Fruit fly (Drosophila melanogaster) whole organism, pupa: ENCODE measurements around the gene CG13449.

Experiments used
- CG12605 ChIP-seq: fragments of 200-800 bp; sonication (Bioruptor generic); IDR thresholded peaks from 2 replicates; pipeline ENCODE4 v1.3.6; 2022; ENCODE audit warnings: missing biosample characterization, missing genetic modification characterization
- CG15710 ChIP-seq: fragments of 200-800 bp; sonication (Bioruptor generic); optimal IDR thresholded peaks from 2 replicates; lab custom pipeline; 2018; ENCODE audit warnings: missing biosample characterization, mild to moderate bottlenecking, missing genetic modification characterization, moderate library complexity
- CG17806 ChIP-seq: fragments of 200-800 bp; sonication (Bioruptor generic); optimal IDR thresholded peaks from 2 replicates; lab custom pipeline; 2018; ENCODE audit warnings: missing biosample characterization, mild to moderate bottlenecking, missing genetic modification characterization, moderate library complexity
- CG8159 ChIP-seq: fragments of 200-800 bp; sonication (Bioruptor generic); optimal IDR thresholded peaks from 3 replicates; lab custom pipeline; 2018; ENCODE audit warnings: missing biosample characterization, mild to moderate bottlenecking, missing genetic modification characterization, moderate library complexity
- CG9948 ChIP-seq: fragments of 200-800 bp; sonication (Bioruptor generic); optimal IDR thresholded peaks from 2 replicates; lab custom pipeline; 2018; ENCODE audit warnings: missing biosample characterization, mild to moderate bottlenecking, missing genetic modification characterization, moderate library complexity
- EcR ChIP-seq: fragments of 200-800 bp; sonication (Bioruptor generic); optimal IDR thresholded peaks from 3 replicates; lab custom pipeline; 2019; ENCODE audit warnings: missing biosample characterization, missing genetic modification characterization, mild to moderate bottlenecking, moderate library complexity, missing genetic modification reagents
- Pif1A ChIP-seq: fragments of 200-800 bp; sonication (Bioruptor generic); optimal IDR thresholded peaks from 3 replicates; lab custom pipeline; 2016; ENCODE audit warnings: missing biosample characterization, missing genetic modification characterization
- Snoo ChIP-seq: fragments of 200-800 bp; sonication (Bioruptor generic); optimal IDR thresholded peaks from 3 replicates; lab custom pipeline; 2017; ENCODE audit warnings: missing biosample characterization, mild to moderate bottlenecking, missing genetic modification characterization, inconsistent platforms
- gl ChIP-seq: fragments of 200-800 bp; sonication (Bioruptor generic); optimal IDR thresholded peaks from 2 replicates; lab custom pipeline; 2018; ENCODE audit warnings: missing biosample characterization, mild to moderate bottlenecking, missing genetic modification characterization

DNA sequence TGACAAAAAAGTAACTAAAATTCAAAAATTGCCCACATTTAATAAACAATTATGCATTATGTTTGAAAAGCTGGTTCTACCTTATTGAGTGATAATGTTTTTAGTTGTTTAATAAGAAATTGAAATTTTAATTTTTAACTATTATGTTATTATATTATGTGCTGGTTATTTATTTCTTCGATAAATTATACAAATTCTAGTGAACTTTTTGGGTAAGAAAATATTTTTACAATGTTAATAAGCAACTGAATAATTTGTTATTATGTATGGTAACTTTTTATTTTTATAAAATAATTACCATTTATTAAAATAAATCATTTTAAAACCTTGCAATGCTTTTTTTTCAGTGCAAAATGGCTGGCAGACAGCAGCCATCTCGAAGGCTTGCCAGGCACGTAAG lies 3.9 kb upstream of the CG13449 start:
- TF ChIP-seq gl (tag; lab: Kevin White, UChicago) = no peak
- no peak for TF ChIP-seq Pif1A (GFP tag; lab: Kevin White, UChicago)
- TF ChIP-seq CG17806 (tag; lab: Kevin White, UChicago) = no peak
- TF ChIP-seq CG9948 (tag; lab: Kevin White, UChicago) = no peak
- no peak for TF ChIP-seq CG8159
- TF ChIP-seq Snoo (tag; lab: Kevin White, UChicago) = no peak
- no peak for TF ChIP-seq CG15710 (tag; lab: Kevin White, UChicago)
- no peak for TF ChIP-seq EcR
- TF ChIP-seq CG12605 (GFP tag; lab: Robert Waterston, UW) = no peak
